Worm (Caenorhabditis elegans) whole organism, early embryonic: Measurements from ENCODE around the gene C17B7.3.

Source experiments
- B0310.2 ChIP-seq: sonication (generic microtip); optimal IDR thresholded peaks from 2 replicates; lab custom pipeline; 2016; ENCODE audit warnings: mild to moderate bottlenecking, missing genetic modification characterization, missing compliant biosample characterization
- F13C5.2 ChIP-seq: sonication (generic microtip); optimal IDR thresholded peaks from 2 replicates; lab custom pipeline; 2017; ENCODE audit warnings: mild to moderate bottlenecking, missing genetic modification characterization, inconsistent platforms, missing compliant biosample characterization
- aly-1 ChIP-seq: sonication (generic microtip); optimal IDR thresholded peaks from 2 replicates; lab custom pipeline; 2016; ENCODE audit warnings: missing genetic modification characterization, missing compliant biosample characterization
- ama-1 ChIP-seq: fragments of 150-350 bp; optimal IDR thresholded peaks from 2 replicates; lab custom pipeline; 2014
- ceh-13 ChIP-seq: fragments of 200-800 bp; sonication (Bioruptor generic); optimal IDR thresholded peaks from 2 replicates; lab custom pipeline; 2018; ENCODE audit warnings: mild to moderate bottlenecking, missing genetic modification characterization, missing compliant biosample characterization
- ceh-36 ChIP-seq: sonication (generic microtip); optimal IDR thresholded peaks from 2 replicates; lab custom pipeline; 2016; ENCODE audit warnings: missing genetic modification characterization, inconsistent platforms, missing compliant biosample characterization
- flt-1 ChIP-seq: fragments of 200-800 bp; sonication (Bioruptor generic); IDR thresholded peaks from 2 replicates; pipeline ENCODE4 v1.3.6; 2022; ENCODE audit warnings: missing genetic modification characterization, missing compliant biosample characterization
- hmg-4 ChIP-seq: fragments of 200-800 bp; sonication (Bioruptor generic); optimal IDR thresholded peaks from 2 replicates; lab custom pipeline; 2018; ENCODE audit warnings: mild to moderate bottlenecking, missing genetic modification characterization, missing compliant biosample characterization
- hnd-1 ChIP-seq: sonication (generic microtip); optimal IDR thresholded peaks from 2 replicates; lab custom pipeline; 2016; ENCODE audit warnings: missing genetic modification characterization, missing compliant biosample characterization
- pes-1 ChIP-seq: fragments of 200-800 bp; sonication (Bioruptor generic); IDR thresholded peaks from 2 replicates; pipeline ENCODE4 v1.3.6; 2022; ENCODE audit warnings: missing genetic modification reagents, missing genetic modification characterization, missing compliant biosample characterization
- scrt-1 ChIP-seq: fragments of 200-800 bp; sonication (Bioruptor generic); IDR thresholded peaks from 2 replicates; pipeline ENCODE4 v1.3.6; 2022; ENCODE audit warnings: missing genetic modification characterization, missing compliant biosample characterization
- sea-1 ChIP-seq: fragments of 200-800 bp; sonication (Bioruptor generic); conservative IDR thresholded peaks from 2 replicates; pipeline ENCODE4 v1.3.6; 2022; ENCODE audit warnings: missing genetic modification characterization, missing compliant biosample characterization
- tbx-37 ChIP-seq: fragments of 200-800 bp; sonication (Bioruptor generic); conservative IDR thresholded peaks from 2 replicates; pipeline ENCODE4 v1.3.6; 2022; ENCODE audit warnings: missing genetic modification reagents, missing genetic modification characterization, missing compliant biosample characterization
- tra-4 ChIP-seq: sonication (generic microtip); optimal IDR thresholded peaks from 2 replicates; lab custom pipeline; 2017; ENCODE audit warnings: missing genetic modification characterization, missing compliant biosample characterization

ce11 chrV:3352925-3353324 is 10.3 kb downstream of the C17B7.3 start, which contains the start of gene C17B7.12:
- TF ChIP-seq hnd-1 (tag; lab: Kevin White, UChicago) = no peak
- no peak for TF ChIP-seq pes-1 (GFP tag; lab: Robert Waterston, UW)
- TF ChIP-seq tbx-37 (GFP tag; lab: Robert Waterston, UW) = no peak
- no peak for TF ChIP-seq ama-1 (lab: Kevin White, UChicago)
- TF ChIP-seq aly-1 (tag; lab: Kevin White, UChicago) = no peak
- TF ChIP-seq tra-4 = no peak
- no peak for TF ChIP-seq ceh-13 (GFP tag; lab: Kevin White, UChicago)
- TF ChIP-seq flt-1 (GFP tag; lab: Robert Waterston, UW) = no peak
- TF ChIP-seq scrt-1 (GFP tag; lab: Robert Waterston, UW) = no peak
- TF ChIP-seq F13C5.2 (tag; lab: Kevin White, UChicago) = no peak
- no peak for TF ChIP-seq hmg-4 (GFP tag; lab: Kevin White, UChicago)
- TF ChIP-seq B0310.2 = no peak
- no peak for TF ChIP-seq sea-1
- no peak for TF ChIP-seq ceh-36 (tag; lab: Kevin White, UChicago)
